Fruit fly (Drosophila melanogaster): ENCODE data around the gene Secp43.

The Secp43 gene

dm6 chr2L:4463323-4463722, 9.1 kb upstream of the Secp43 start, which contains the start of the genes CG15443 and Paris:
Gene CG15443, minus strand, starts transcription at chr2L:4463447.
Gene Paris, plus strand, starts transcription at chr2L:4463611.
- no peak for TF ChIP-seq Mio (GFP tag; optimal IDR thresholded peaks at IDR 0.05)
- TF ChIP-seq dmrt93B (GFP tag; optimal IDR thresholded peaks at IDR 0.05), result no peak
- no peak for TF ChIP-seq Rel (GFP tag; optimal IDR thresholded peaks at IDR 0.05)
- peak; percentile 32 for TF ChIP-seq Rel (tag; optimal IDR thresholded peaks at IDR 0.05)
- TF ChIP-seq CG9705 (GFP tag; optimal IDR thresholded peaks at IDR 0.05), result peak; percentile 14

DNA sequence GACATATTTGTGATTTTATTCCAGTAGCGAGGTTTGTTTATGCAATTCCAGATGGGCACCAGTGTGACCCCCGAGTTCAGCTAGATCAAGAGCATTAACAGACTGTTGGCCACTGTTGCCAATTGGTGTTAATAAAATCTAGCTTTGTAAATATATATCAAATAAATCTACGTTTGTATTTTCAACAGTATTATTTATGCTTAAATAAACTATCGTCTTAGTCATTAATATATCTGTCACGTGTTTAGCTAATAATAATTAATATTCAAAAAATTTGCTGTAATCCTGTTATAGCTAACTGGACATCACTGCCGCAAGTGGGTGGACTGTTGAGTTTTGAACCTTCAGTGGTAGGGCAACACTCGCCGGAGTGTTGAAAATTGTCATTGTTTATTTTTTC, 5.3 kb upstream of the Secp43 start, which contains the start of the genes mRpL27 and CG15435:
TSS of gene mRpL27 (minus strand) at position 96 of the 400 bp plus-strand sequence.
TSS of gene CG15435 (plus strand) at position 187 of the 400 bp plus-strand sequence.
- TF ChIP-seq Sp1 (GFP tag; optimal IDR thresholded peaks at IDR 0.05), result peak; percentile 20
- TF ChIP-seq h (GFP tag; optimal IDR thresholded peaks at IDR 0.05), result peak; percentile 31
- no peak for TF ChIP-seq brk (GFP tag; optimal IDR thresholded peaks at IDR 0.05)
- TF ChIP-seq pan (optimal IDR thresholded peaks at IDR 0.05), result no peak
- no peak for TF ChIP-seq Mio (GFP tag; optimal IDR thresholded peaks at IDR 0.05)
- peak; percentile 15 for TF ChIP-seq rgr (GFP tag; optimal IDR thresholded peaks at IDR 0.05)
- TF ChIP-seq Vsx2 (GFP tag; optimal IDR thresholded peaks at IDR 0.05; ENCODE audit: partially characterized antibody), result no peak
- peak; percentile 51 for TF ChIP-seq HLH106 (tag; optimal IDR thresholded peaks at IDR 0.05)
- TF ChIP-seq CG9705 (GFP tag; optimal IDR thresholded peaks at IDR 0.05), result peak; percentile 48
- peak; percentile 87 for TF ChIP-seq woc (GFP tag; optimal IDR thresholded peaks at IDR 0.05)
- TF ChIP-seq Rel (GFP tag; optimal IDR thresholded peaks at IDR 0.05), result no peak
- TF ChIP-seq Rel (tag; optimal IDR thresholded peaks at IDR 0.05), result peak; percentile 24
- no peak for TF ChIP-seq dsf (GFP tag; optimal IDR thresholded peaks at IDR 0.05; ENCODE audit: borderline replicate concordance)
- TF ChIP-seq foxo (GFP tag; optimal IDR thresholded peaks at IDR 0.05), result peak in 1 of 2 experiments; percentile 29
- TF ChIP-seq OdsH (GFP tag; optimal IDR thresholded peaks at IDR 0.05), result peak; percentile 7
- TF ChIP-seq Myc (optimal IDR thresholded peaks at IDR 0.05), result peak; percentile 96

DNA sequence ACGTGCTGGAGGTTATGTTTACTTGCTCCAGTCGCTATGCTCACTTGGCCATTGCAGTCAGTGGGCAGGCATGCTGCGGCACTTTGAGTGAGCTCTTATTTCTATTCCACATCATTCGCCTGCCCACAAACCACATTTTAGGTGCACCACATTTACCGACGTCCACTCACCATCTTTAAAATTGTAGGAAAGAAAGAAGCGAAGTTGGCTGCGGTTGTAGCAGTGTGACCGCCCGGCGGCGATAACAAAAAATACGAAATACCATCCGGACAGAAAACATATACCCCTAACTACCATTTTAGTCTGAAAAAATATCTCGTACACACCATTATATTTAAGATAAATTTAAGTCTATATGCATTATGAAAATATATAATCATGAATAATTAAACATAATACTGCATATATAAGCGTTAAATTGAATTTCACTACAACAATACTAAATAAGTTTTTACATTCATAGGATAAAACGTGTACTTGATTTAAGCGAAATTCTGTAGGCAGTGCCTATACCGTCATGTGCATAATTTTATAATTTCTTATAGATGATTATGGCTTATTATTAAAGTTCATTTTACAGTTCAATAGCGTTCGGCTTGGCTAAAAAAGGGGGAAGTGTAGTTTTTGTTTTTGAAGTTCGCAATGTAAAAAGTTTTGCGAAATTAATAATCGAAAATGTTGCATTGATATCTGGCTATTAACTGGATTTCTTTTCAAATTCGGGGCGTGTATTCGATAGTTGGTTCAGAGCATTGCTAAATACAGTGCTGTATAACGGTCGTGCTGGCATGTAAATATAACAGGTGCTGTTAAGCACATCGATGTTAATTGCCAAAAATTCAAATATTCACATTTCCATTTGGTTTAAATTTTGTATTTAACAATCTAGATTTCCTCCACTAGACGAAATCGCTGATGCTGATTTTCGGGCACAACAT, 4.1 kb upstream of the Secp43 start, which contains the start of gene RpL27A:
TSS of gene RpL27A (minus strand) at position 246 of the 938 bp plus-strand sequence.
- TF ChIP-seq Myc (optimal IDR thresholded peaks at IDR 0.05) (peak; percentile 40), HLH106 (tag; optimal IDR thresholded peaks at IDR 0.05) (peak; percentile 61), Mio (GFP tag; optimal IDR thresholded peaks at IDR 0.05) (no peak), pan (optimal IDR thresholded peaks at IDR 0.05) (no peak), Dfd (GFP tag; optimal IDR thresholded peaks at IDR 0.05) (no peak), jim (GFP tag; optimal IDR thresholded peaks at IDR 0.05) (no peak), Dif (GFP tag; optimal IDR thresholded peaks at IDR 0.05; ENCODE audit: partially characterized antibody) (peak; percentile 45), Sp1 (GFP tag; optimal IDR thresholded peaks at IDR 0.05) (peak; percentile 85), br (GFP tag; optimal IDR thresholded peaks at IDR 0.05) (peak; percentile 69), N (GFP tag; optimal IDR thresholded peaks at IDR 0.05) (peak; percentile 78), brk (GFP tag; optimal IDR thresholded peaks at IDR 0.05) (no peak), OdsH (GFP tag; optimal IDR thresholded peaks at IDR 0.05) (peak; percentile 19), dsf (GFP tag; optimal IDR thresholded peaks at IDR 0.05; ENCODE audit: borderline replicate concordance) (no peak), sage (GFP tag; optimal IDR thresholded peaks at IDR 0.05) (no peak), Hr83 (GFP tag; optimal IDR thresholded peaks at IDR 0.05; ENCODE audit: poor library complexity, severe bottlenecking) (peak; percentile 92), rgr (GFP tag; optimal IDR thresholded peaks at IDR 0.05) (peak; percentile 87), sv (GFP tag; optimal IDR thresholded peaks at IDR 0.05) (peak; percentile 56), CG32264 (GFP tag; optimal IDR thresholded peaks at IDR 0.05) (no peak), Vsx2 (GFP tag; optimal IDR thresholded peaks at IDR 0.05; ENCODE audit: partially characterized antibody) (no peak), Hnf4 (GFP tag; optimal IDR thresholded peaks at IDR 0.05) (no peak), Rel (GFP tag; optimal IDR thresholded peaks at IDR 0.05) (no peak), Rel (tag; optimal IDR thresholded peaks at IDR 0.05) (peak; percentile 57), fru (GFP tag; optimal IDR thresholded peaks at IDR 0.05) (peak; percentile 20), CG9705 (GFP tag; optimal IDR thresholded peaks at IDR 0.05) (peak; percentile 76), CrebA (GFP tag; optimal IDR thresholded peaks at IDR 0.05; ENCODE audit: borderline replicate concordance) (no peak), woc (GFP tag; optimal IDR thresholded peaks at IDR 0.05) (no peak), Hr78 (GFP tag; optimal IDR thresholded peaks at IDR 0.05) (no peak), tai (GFP tag; optimal IDR thresholded peaks at IDR 0.05) (no peak), Jra (GFP tag; optimal IDR thresholded peaks at IDR 0.05) (no peak), foxo (GFP tag; optimal IDR thresholded peaks at IDR 0.05) (peak in 1 of 2 experiments; percentile 67), psq (GFP tag; optimal IDR thresholded peaks at IDR 0.05) (peak; percentile 41), h (GFP tag; optimal IDR thresholded peaks at IDR 0.05) (peak; percentile 52), Abd-B (GFP tag; optimal IDR thresholded peaks at IDR 0.05) (no peak), GATAd (GFP tag; optimal IDR thresholded peaks at IDR 0.05) (no peak), ey (GFP tag; optimal IDR thresholded peaks at IDR 0.05) (peak; percentile 17), lola (GFP tag; optimal IDR thresholded peaks at IDR 0.05) (no peak), dmrt93B (GFP tag; optimal IDR thresholded peaks at IDR 0.05) (peak; percentile 73), dl (GFP tag; optimal IDR thresholded peaks at IDR 0.05; ENCODE audit: insufficient read depth in 1 of 2, partially characterized antibody in 2 of 2) (no peak), usp (GFP tag; optimal IDR thresholded peaks at IDR 0.05) (no peak)
